Fruit fly (Drosophila melanogaster) whole organism, embryonic: ENCODE results near the gene CG3529.

Experiments used
- ATbp ChIP-seq: fragments of 200-800 bp; sonication (Bioruptor generic); optimal IDR thresholded peaks from 2 replicates; lab custom pipeline; 2017; ENCODE audit warnings: missing biosample characterization, mild to moderate bottlenecking, missing genetic modification characterization, missing genetic modification reagents
- Bteb2 ChIP-seq: fragments of 200-800 bp; sonication (Bioruptor generic); optimal IDR thresholded peaks from 2 replicates; lab custom pipeline; 2016; ENCODE audit warnings: missing biosample characterization, missing genetic modification characterization
- C15 ChIP-seq: fragments of 200-800 bp; sonication (Bioruptor generic); IDR thresholded peaks from 3 replicates; pipeline ENCODE4 v1.3.6; 2022; ENCODE audit warnings: missing biosample characterization, missing genetic modification characterization
- CG10147 ChIP-seq: fragments of 200-800 bp; sonication (Bioruptor generic); optimal IDR thresholded peaks from 2 replicates; lab custom pipeline; 2019; ENCODE audit warnings: missing biosample characterization, mild to moderate bottlenecking, missing genetic modification characterization, moderate library complexity
- CG10321 ChIP-seq: fragments of 200-800 bp; sonication (Bioruptor generic); IDR thresholded peaks from 2 replicates; pipeline ENCODE4 v1.3.6; 2022; ENCODE audit warnings: missing biosample characterization, missing genetic modification characterization
- CG11398 ChIP-seq: fragments of 200-800 bp; sonication (Bioruptor generic); optimal IDR thresholded peaks from 2 replicates; lab custom pipeline; 2016; ENCODE audit warnings: missing biosample characterization, missing genetic modification characterization
- CG1233 ChIP-seq: fragments of 200-800 bp; sonication (Bioruptor generic); optimal IDR thresholded peaks from 4 replicates; lab custom pipeline; 2018; ENCODE audit warnings: missing biosample characterization, mild to moderate bottlenecking, missing genetic modification characterization
- CG12942 ChIP-seq: fragments of 200-800 bp; sonication (Bioruptor generic); optimal IDR thresholded peaks from 3 replicates; lab custom pipeline; 2016; ENCODE audit warnings: missing biosample characterization, missing genetic modification characterization
- CG15011 ChIP-seq: fragments of 200-800 bp; sonication (Bioruptor generic); optimal IDR thresholded peaks from 3 replicates; lab custom pipeline; 2018; ENCODE audit warnings: missing biosample characterization, mild to moderate bottlenecking, missing genetic modification characterization
- CG1603 ChIP-seq: fragments of 200-800 bp; sonication (Bioruptor generic); optimal IDR thresholded peaks from 2 replicates; lab custom pipeline; 2019; ENCODE audit warnings: missing biosample characterization, mild to moderate bottlenecking, missing genetic modification characterization, moderate library complexity
- CG1647 ChIP-seq: fragments of 200-800 bp; sonication (Bioruptor generic); optimal IDR thresholded peaks from 3 replicates; lab custom pipeline; 2016; ENCODE audit warnings: missing biosample characterization, missing genetic modification characterization
- CG17361 ChIP-seq: fragments of 200-800 bp; sonication (Bioruptor generic); IDR thresholded peaks from 3 replicates; pipeline ENCODE4 v1.3.6; 2022; ENCODE audit warnings: missing biosample characterization, missing genetic modification characterization
- CG2678 ChIP-seq: fragments of 200-800 bp; sonication (Bioruptor generic); optimal IDR thresholded peaks from 3 replicates; lab custom pipeline; 2019; ENCODE audit warnings: missing biosample characterization, mild to moderate bottlenecking, missing genetic modification characterization, moderate library complexity
- CG30020 ChIP-seq: fragments of 200-800 bp; optimal IDR thresholded peaks from 2 replicates; lab custom pipeline; 2019; ENCODE audit warnings: missing biosample characterization, mild to moderate bottlenecking, missing genetic modification characterization, moderate library complexity
- CG30403 ChIP-seq: fragments of 200-800 bp; sonication (Bioruptor generic); optimal IDR thresholded peaks from 3 replicates; lab custom pipeline; 2016; ENCODE audit warnings: missing biosample characterization, missing genetic modification characterization
- CG33557 ChIP-seq: fragments of 200-800 bp; sonication (Bioruptor generic); optimal IDR thresholded peaks from 2 replicates; lab custom pipeline; 2019; ENCODE audit warnings: missing biosample characterization, mild to moderate bottlenecking, missing genetic modification characterization, moderate library complexity
- CG34376 ChIP-seq: fragments of 200-800 bp; sonication (Bioruptor generic); optimal IDR thresholded peaks from 2 replicates; lab custom pipeline; 2018; ENCODE audit warnings: missing biosample characterization, mild to moderate bottlenecking, missing genetic modification characterization
- CG3995 ChIP-seq: fragments of 200-800 bp; sonication (Bioruptor generic); optimal IDR thresholded peaks from 3 replicates; lab custom pipeline; 2016; ENCODE audit warnings: missing biosample characterization, missing genetic modification characterization
- CG4424 ChIP-seq: fragments of 200-800 bp; sonication (Bioruptor generic); optimal IDR thresholded peaks from 3 replicates; lab custom pipeline; 2016; ENCODE audit warnings: missing biosample characterization, missing genetic modification characterization
- CG6791 ChIP-seq: fragments of 200-800 bp; sonication (Bioruptor generic); IDR thresholded peaks from 3 replicates; pipeline ENCODE4 v1.3.6; 2022; ENCODE audit warnings: missing biosample characterization, missing genetic modification characterization; ENCODE audit not compliant: partially characterized antibody
- CG6854 ChIP-seq: fragments of 200-800 bp; sonication (Bioruptor generic); optimal IDR thresholded peaks from 3 replicates; lab custom pipeline; 2017; ENCODE audit warnings: missing biosample characterization, mild to moderate bottlenecking, missing genetic modification characterization
- CG7839 ChIP-seq: fragments of 200-800 bp; sonication (Bioruptor generic); optimal IDR thresholded peaks from 3 replicates; lab custom pipeline; 2018; ENCODE audit warnings: missing biosample characterization, mild to moderate bottlenecking, missing genetic modification characterization, moderate library complexity
- CG8359 ChIP-seq: fragments of 200-800 bp; sonication (Bioruptor generic); optimal IDR thresholded peaks from 2 replicates; lab custom pipeline; 2017; ENCODE audit warnings: missing biosample characterization, mild to moderate bottlenecking, missing genetic modification characterization, borderline replicate concordance
- CG8765 ChIP-seq: fragments of 200-800 bp; sonication (Bioruptor generic); IDR thresholded peaks from 2 replicates; pipeline ENCODE4 v1.3.6; 2022; ENCODE audit warnings: missing biosample characterization, missing genetic modification characterization
- CG9727 ChIP-seq: fragments of 200-800 bp; sonication (Bioruptor generic); optimal IDR thresholded peaks from 3 replicates; lab custom pipeline; 2017; ENCODE audit warnings: missing biosample characterization, mild to moderate bottlenecking, missing genetic modification characterization
- Dbx ChIP-seq: fragments of 200-800 bp; sonication (Bioruptor generic); IDR thresholded peaks from 3 replicates; pipeline ENCODE4 v1.3.6; 2022; ENCODE audit warnings: missing biosample characterization, missing genetic modification characterization
- Deaf1 ChIP-seq: fragments of 200-800 bp; optimal IDR thresholded peaks from 3 replicates; lab custom pipeline; 2019; ENCODE audit warnings: missing biosample characterization, mild to moderate bottlenecking, missing genetic modification characterization, moderate library complexity
- Dref ChIP-seq: fragments of 200-800 bp; sonication (Bioruptor generic); IDR thresholded peaks from 2 replicates; pipeline ENCODE4 v1.3.6; 2022; ENCODE audit warnings: missing biosample characterization, missing genetic modification characterization
- Drgx ChIP-seq: fragments of 200-800 bp; sonication (Bioruptor generic); IDR thresholded peaks from 2 replicates; pipeline ENCODE4 v1.3.6; 2022; ENCODE audit warnings: missing biosample characterization, missing genetic modification characterization
- E2f1 ChIP-seq: fragments of 200-800 bp; sonication (Bioruptor generic); IDR thresholded peaks from 2 replicates; pipeline ENCODE4 v1.3.6; 2022; ENCODE audit warnings: missing biosample characterization, missing genetic modification characterization
- Eip74EF ChIP-seq, 2 experiments: fragments of 200-800 bp in 1 of 2; fragments of >200 bp in 1 of 2; sonication (Bioruptor generic) in 1 of 2; optimal IDR thresholded peaks; 2 replicates each; lab custom pipeline; 2017 to 2019; ENCODE audit warnings: missing biosample characterization in 2 of 2, missing genetic modification characterization in 2 of 2, mild to moderate bottlenecking in 1 of 2, moderate library complexity in 1 of 2
- Ets65A ChIP-seq: fragments of 200-800 bp; sonication (Bioruptor generic); peaks from one replicate; lab custom pipeline; 2016; ENCODE audit warnings: missing biosample characterization, missing genetic modification characterization
- Ets97D ChIP-seq: fragments of 200-800 bp; sonication (Bioruptor generic); optimal IDR thresholded peaks from 3 replicates; lab custom pipeline; 2016; ENCODE audit warnings: missing biosample characterization, missing genetic modification characterization
- Med ChIP-seq: fragments of 200-800 bp; sonication (Bioruptor generic); peaks from one replicate; lab custom pipeline; 2016; ENCODE audit warnings: missing biosample characterization, missing genetic modification characterization, mild to moderate bottlenecking, inconsistent platforms, moderate library complexity
- Six4 ChIP-seq: fragments of 200-800 bp; sonication (Bioruptor generic); optimal IDR thresholded peaks from 2 replicates; lab custom pipeline; 2016; ENCODE audit warnings: missing biosample characterization, missing genetic modification characterization
- cg ChIP-seq: fragments of 200-800 bp; sonication (Bioruptor generic); optimal IDR thresholded peaks from 3 replicates; lab custom pipeline; 2019; ENCODE audit warnings: missing biosample characterization, mild to moderate bottlenecking, missing genetic modification characterization, moderate library complexity
- ci ChIP-seq: fragments of 200-800 bp; sonication (Bioruptor generic); IDR thresholded peaks from 3 replicates; pipeline ENCODE4 v1.3.6; 2022; ENCODE audit warnings: missing biosample characterization, missing genetic modification characterization
- dmrt99B ChIP-seq: fragments of 200-800 bp; sonication (Bioruptor generic); optimal IDR thresholded peaks from 2 replicates; lab custom pipeline; 2018; ENCODE audit warnings: missing biosample characterization, mild to moderate bottlenecking, missing genetic modification characterization, moderate library complexity
- dpn ChIP-seq, 2 experiments: fragments of 200-800 bp; sonication (Bioruptor generic); optimal IDR thresholded peaks; 3 replicates each; lab custom pipeline; 2016; ENCODE audit warnings: missing biosample characterization in 2 of 2, missing genetic modification characterization in 2 of 2
- eve ChIP-seq, 2 experiments: fragments of >200 bp; optimal IDR thresholded peaks; 2 replicates each; lab custom pipeline; 2017; ENCODE audit warnings: missing biosample characterization in 2 of 2, missing genetic modification characterization in 2 of 2
- fd102C ChIP-seq: fragments of 200-800 bp; sonication (Bioruptor generic); optimal IDR thresholded peaks from 2 replicates; lab custom pipeline; 2018; ENCODE audit warnings: missing biosample characterization, mild to moderate bottlenecking, missing genetic modification characterization, moderate library complexity
- grau ChIP-seq: fragments of 200-800 bp; optimal IDR thresholded peaks from 3 replicates; lab custom pipeline; 2019; ENCODE audit warnings: missing biosample characterization, mild to moderate bottlenecking, missing genetic modification characterization, moderate library complexity
- maf-S ChIP-seq: fragments of 200-800 bp; sonication (Bioruptor generic); optimal IDR thresholded peaks from 2 replicates; lab custom pipeline; 2016; ENCODE audit warnings: missing biosample characterization, missing genetic modification characterization
- mirr ChIP-seq: fragments of 200-800 bp; sonication (Bioruptor generic); optimal IDR thresholded peaks from 3 replicates; lab custom pipeline; 2018; ENCODE audit warnings: missing biosample characterization, mild to moderate bottlenecking, missing genetic modification characterization
- ranshi ChIP-seq: fragments of 200-800 bp; sonication (Bioruptor generic); IDR thresholded peaks from 2 replicates; pipeline ENCODE4 v1.3.6; 2022; ENCODE audit warnings: missing biosample characterization, missing genetic modification characterization
- sd ChIP-seq: fragments of 200-800 bp; sonication (Bioruptor generic); optimal IDR thresholded peaks from 3 replicates; lab custom pipeline; 2018; ENCODE audit warnings: missing biosample characterization, mild to moderate bottlenecking, missing genetic modification characterization, moderate library complexity
- tio ChIP-seq: fragments of 200-800 bp; sonication (Bioruptor generic); optimal IDR thresholded peaks from 2 replicates; lab custom pipeline; 2017; ENCODE audit warnings: missing biosample characterization, missing genetic modification characterization, inconsistent platforms
- usp ChIP-seq: fragments of >200 bp; optimal IDR thresholded peaks from 2 replicates; lab custom pipeline; 2017; ENCODE audit warnings: missing biosample characterization, missing genetic modification characterization
- z ChIP-seq: fragments of 200-800 bp; sonication (Bioruptor generic); IDR thresholded peaks from 3 replicates; pipeline ENCODE4 v1.3.6; 2022; ENCODE audit warnings: missing biosample characterization, missing genetic modification characterization

CG3529 gene

DNA sequence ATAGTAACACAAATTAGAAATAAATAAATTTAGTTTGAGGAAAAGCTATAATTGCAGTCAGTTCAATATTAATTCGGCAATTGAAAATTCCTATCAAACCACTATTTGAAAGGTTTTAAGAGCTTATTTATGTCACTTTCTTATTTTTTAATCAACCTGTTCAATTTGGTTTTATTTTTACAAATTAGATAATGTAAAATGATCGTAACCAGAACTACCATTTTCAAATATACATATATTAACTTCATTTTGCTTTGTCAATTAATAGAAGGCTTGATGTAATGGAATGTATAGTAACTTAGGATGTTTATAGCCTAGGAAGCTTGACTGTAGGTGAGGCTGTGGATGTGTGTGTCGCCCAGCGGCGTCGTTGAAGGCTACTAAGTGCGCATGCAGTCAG, 19.9 kb downstream of the CG3529 start (continued):
- TF ChIP-seq ATbp (GFP tag; lab: Kevin White, UChicago), result no peak
- peak; percentile 37 for TF ChIP-seq CG34376
- peak; percentile 34 for TF ChIP-seq CG10147 (GFP tag; lab: Kevin White, UChicago)
- TF ChIP-seq Eip74EF (GFP tag; optimal IDR thresholded peaks at IDR 0.05; lab: Kevin White, UChicago), result peak in 1 of 2 experiments; percentile 14
- TF ChIP-seq CG1233 (GFP tag; lab: Kevin White, UChicago), result peak; percentile 31
- TF ChIP-seq CG8359, result no peak
- TF ChIP-seq grau (tag; lab: Kevin White, UChicago), result peak; percentile 88
- TF ChIP-seq CG7839 (tag; lab: Kevin White, UChicago), result peak; percentile 57
- TF ChIP-seq CG6791 (GFP tag; lab: Robert Waterston, UW), result no peak
- peak; percentile 45 for TF ChIP-seq CG30403 (GFP tag; lab: Kevin White, UChicago)
- peak; percentile 40 for TF ChIP-seq CG9727
- peak; percentile 12 for TF ChIP-seq CG4424
- TF ChIP-seq Dref (GFP tag; lab: Robert Waterston, UW), result no peak
- TF ChIP-seq tio (GFP tag; lab: Kevin White, UChicago), result peak; percentile 7

DNA sequence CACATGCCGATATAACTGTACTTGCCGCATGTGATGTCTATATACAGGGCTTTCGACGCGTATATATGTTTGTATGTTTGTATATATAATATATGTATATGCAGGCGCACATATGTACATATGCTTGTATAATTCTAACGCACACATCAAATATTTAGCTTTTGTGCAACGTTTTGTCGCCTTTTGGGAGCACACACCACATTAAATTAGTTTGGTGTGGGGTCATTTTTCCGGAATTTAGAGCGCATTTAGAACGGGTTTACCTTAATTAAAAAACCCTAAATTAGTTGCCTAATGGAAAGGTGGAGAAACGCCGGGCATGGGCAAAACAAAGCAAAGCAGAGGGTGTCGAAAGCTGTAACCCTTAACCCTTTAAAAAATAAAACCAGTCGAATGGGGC, 20.6 kb downstream of the CG3529 start:
- TF ChIP-seq Deaf1 (tag; lab: Kevin White, UChicago) (no peak), Ets65A (GFP tag; lab: Kevin White, UChicago) (peak; percentile 68)

DNA sequence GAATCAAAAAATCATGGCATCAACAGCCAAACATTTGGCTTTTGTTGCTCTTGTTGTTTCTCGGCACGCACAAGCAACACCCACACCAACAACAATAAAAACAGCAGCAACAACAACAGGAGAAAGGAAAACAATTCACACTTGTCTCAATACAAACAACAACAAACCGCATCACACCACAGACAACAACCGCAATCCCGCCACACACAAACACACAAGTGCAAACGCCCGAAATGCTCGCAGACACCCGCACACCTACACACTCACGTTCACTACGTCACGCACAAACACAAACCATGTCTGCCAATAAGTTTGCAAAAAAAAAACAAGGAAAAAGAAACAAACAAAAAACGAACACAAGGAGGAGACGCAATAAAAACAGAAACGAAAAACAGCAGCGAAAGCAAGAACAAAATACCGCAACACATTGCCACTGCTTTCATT, 21.1 kb downstream of the CG3529 start:
- TF ChIP-seq C15 (GFP tag; lab: Robert Waterston, UW) (no peak), usp (no peak), cg (peak; percentile 52), CG6854 (no peak), sd (no peak), dmrt99B (tag; lab: Kevin White, UChicago) (no peak), CG1647 (no peak), maf-S (GFP tag; lab: Kevin White, UChicago) (no peak), Drgx (peak; percentile 68), Med (peak; percentile 70), CG33557 (GFP tag; lab: Kevin White, UChicago) (no peak), CG15011 (GFP tag; lab: Kevin White, UChicago) (no peak), z (GFP tag; lab: Robert Waterston, UW) (no peak), CG8765 (GFP tag; lab: Robert Waterston, UW) (no peak), dpn (GFP tag; optimal IDR thresholded peaks at IDR 0.05; lab: Kevin White, UChicago) (no peak), E2f1 (GFP tag; lab: Robert Waterston, UW) (no peak), eve (GFP tag; optimal IDR thresholded peaks at IDR 0.05; lab: Kevin White, UChicago) (no peak), CG11398 (GFP tag; lab: Kevin White, UChicago) (no peak), mirr (GFP tag; lab: Kevin White, UChicago) (peak; percentile 46), CG2678 (tag; lab: Kevin White, UChicago) (no peak), CG10321 (no peak), fd102C (GFP tag; lab: Kevin White, UChicago) (peak; percentile 62), CG17361 (no peak), ci (no peak), Six4 (GFP tag; lab: Kevin White, UChicago) (no peak), Bteb2 (GFP tag; lab: Kevin White, UChicago) (no peak), ranshi (no peak), CG3995 (no peak), Dbx (GFP tag; lab: Robert Waterston, UW) (no peak), CG1603 (tag; lab: Kevin White, UChicago) (no peak), CG12942 (GFP tag; lab: Kevin White, UChicago) (no peak), Ets97D (GFP tag; lab: Kevin White, UChicago) (no peak), CG30020 (tag; lab: Kevin White, UChicago) (no peak)
